Fruit fly (Drosophila melanogaster): Measurements from ENCODE around the gene Ets65A.

Ets65A gene

dm6 chr3L:6082561-6082960 lies 14.9 kb upstream of the Ets65A start, which contains the start of gene CG13293:
Gene CG13293 (plus strand): TSS chr3L:6082883.
- TF ChIP-seq CG9705 (GFP tag; optimal IDR thresholded peaks at IDR 0.05), result no peak
- no peak for TF ChIP-seq HLH106 (tag; optimal IDR thresholded peaks at IDR 0.05)
- TF ChIP-seq N (GFP tag; optimal IDR thresholded peaks at IDR 0.05), result no peak
- TF ChIP-seq Dfd (GFP tag; optimal IDR thresholded peaks at IDR 0.05), result no peak
- no peak for TF ChIP-seq Dif (GFP tag; optimal IDR thresholded peaks at IDR 0.05; ENCODE audit: partially characterized antibody)

DNA sequence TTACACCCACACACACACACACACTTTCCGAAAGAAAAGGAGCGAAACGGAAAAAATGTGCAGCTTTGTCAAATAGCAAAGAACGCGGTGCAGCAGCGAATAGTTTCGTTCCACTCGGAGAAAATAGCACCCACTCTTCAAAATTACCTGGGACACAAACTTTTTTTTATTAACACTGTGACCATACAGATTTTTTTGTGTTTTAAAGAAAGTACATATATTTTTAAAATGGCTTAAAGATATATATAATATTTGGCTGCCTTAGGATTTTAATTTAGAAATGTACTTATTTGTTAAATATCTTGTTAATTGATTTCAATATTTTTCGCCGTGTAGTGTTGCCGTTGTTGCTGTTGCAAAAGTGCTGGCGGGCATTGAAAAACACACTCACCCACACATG lies 13.0 kb upstream of the Ets65A start:
- TF ChIP-seq br (GFP tag; optimal IDR thresholded peaks at IDR 0.05) (no peak), GATAd (GFP tag; optimal IDR thresholded peaks at IDR 0.05) (no peak), sv (GFP tag; optimal IDR thresholded peaks at IDR 0.05) (no peak), dmrt93B (GFP tag; optimal IDR thresholded peaks at IDR 0.05) (no peak), dl (GFP tag; optimal IDR thresholded peaks at IDR 0.05; ENCODE audit: insufficient read depth in 1 of 2, partially characterized antibody in 2 of 2) (no peak), jim (GFP tag; optimal IDR thresholded peaks at IDR 0.05) (no peak), lola (GFP tag; optimal IDR thresholded peaks at IDR 0.05) (no peak), OdsH (GFP tag; optimal IDR thresholded peaks at IDR 0.05) (no peak), h (GFP tag; optimal IDR thresholded peaks at IDR 0.05) (no peak), dsf (GFP tag; optimal IDR thresholded peaks at IDR 0.05; ENCODE audit: borderline replicate concordance) (no peak), Dfd (GFP tag; optimal IDR thresholded peaks at IDR 0.05) (no peak), brk (GFP tag; optimal IDR thresholded peaks at IDR 0.05) (no peak), Dif (GFP tag; optimal IDR thresholded peaks at IDR 0.05; ENCODE audit: partially characterized antibody) (no peak), pan (optimal IDR thresholded peaks at IDR 0.05) (no peak), sage (GFP tag; optimal IDR thresholded peaks at IDR 0.05) (no peak), Hnf4 (GFP tag; optimal IDR thresholded peaks at IDR 0.05) (no peak), fru (GFP tag; optimal IDR thresholded peaks at IDR 0.05) (no peak), woc (GFP tag; optimal IDR thresholded peaks at IDR 0.05) (no peak), usp (GFP tag; optimal IDR thresholded peaks at IDR 0.05) (no peak)

DNA sequence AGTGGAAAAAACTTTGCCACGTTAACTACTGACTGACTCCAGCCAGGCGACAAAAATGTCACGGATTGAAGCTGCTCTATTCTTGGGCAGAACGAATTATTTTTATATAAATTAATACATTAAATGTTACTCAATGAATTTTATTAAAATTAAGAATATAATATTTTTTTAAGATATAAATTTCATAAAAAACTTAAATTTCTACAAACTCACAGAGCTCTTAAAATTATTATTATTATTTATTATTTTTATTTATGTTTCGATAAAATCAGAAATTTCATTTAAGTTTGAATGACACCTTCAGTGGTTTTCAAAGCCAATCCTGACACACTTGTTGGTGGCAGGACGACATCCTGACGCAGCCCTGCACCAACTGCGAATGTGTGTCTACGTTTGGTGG lies 12.3 kb upstream of the Ets65A start:
- no peak for TF ChIP-seq Jra (GFP tag; optimal IDR thresholded peaks at IDR 0.05)
- no peak for TF ChIP-seq GATAd (GFP tag; optimal IDR thresholded peaks at IDR 0.05)
- TF ChIP-seq CG9705 (GFP tag; optimal IDR thresholded peaks at IDR 0.05), result no peak
- TF ChIP-seq Hr83 (GFP tag; optimal IDR thresholded peaks at IDR 0.05; ENCODE audit: poor library complexity, severe bottlenecking), result no peak
- TF ChIP-seq Myc (optimal IDR thresholded peaks at IDR 0.05), result no peak
- TF ChIP-seq Hnf4 (GFP tag; optimal IDR thresholded peaks at IDR 0.05), result no peak
- TF ChIP-seq brk (GFP tag; optimal IDR thresholded peaks at IDR 0.05), result no peak
- no peak for TF ChIP-seq Vsx2 (GFP tag; optimal IDR thresholded peaks at IDR 0.05; ENCODE audit: partially characterized antibody)
- TF ChIP-seq Abd-B (GFP tag; optimal IDR thresholded peaks at IDR 0.05), result no peak
- TF ChIP-seq HLH106 (tag; optimal IDR thresholded peaks at IDR 0.05), result peak; percentile 30
- TF ChIP-seq Mio (GFP tag; optimal IDR thresholded peaks at IDR 0.05), result no peak
- TF ChIP-seq fru (GFP tag; optimal IDR thresholded peaks at IDR 0.05), result no peak
- TF ChIP-seq CrebA (GFP tag; optimal IDR thresholded peaks at IDR 0.05; ENCODE audit: borderline replicate concordance), result no peak
- peak; percentile 21 for TF ChIP-seq h (GFP tag; optimal IDR thresholded peaks at IDR 0.05)
- no peak for TF ChIP-seq Dfd (GFP tag; optimal IDR thresholded peaks at IDR 0.05)
- no peak for TF ChIP-seq pan (optimal IDR thresholded peaks at IDR 0.05)
- no peak for TF ChIP-seq ey (GFP tag; optimal IDR thresholded peaks at IDR 0.05)
- peak; percentile 30 for TF ChIP-seq rgr (GFP tag; optimal IDR thresholded peaks at IDR 0.05)
- no peak for TF ChIP-seq Hr78 (GFP tag; optimal IDR thresholded peaks at IDR 0.05)
- TF ChIP-seq foxo (GFP tag; optimal IDR thresholded peaks at IDR 0.05), result peak in 1 of 2 experiments; percentile 24
- no peak for TF ChIP-seq sage (GFP tag; optimal IDR thresholded peaks at IDR 0.05)
- TF ChIP-seq OdsH (GFP tag; optimal IDR thresholded peaks at IDR 0.05), result peak; percentile 23
- no peak for TF ChIP-seq lola (GFP tag; optimal IDR thresholded peaks at IDR 0.05)
- TF ChIP-seq dmrt93B (GFP tag; optimal IDR thresholded peaks at IDR 0.05), result no peak
- peak; percentile 42 for TF ChIP-seq psq (GFP tag; optimal IDR thresholded peaks at IDR 0.05)
- TF ChIP-seq CG32264 (GFP tag; optimal IDR thresholded peaks at IDR 0.05), result no peak
- TF ChIP-seq woc (GFP tag; optimal IDR thresholded peaks at IDR 0.05), result no peak
- TF ChIP-seq dl (GFP tag; optimal IDR thresholded peaks at IDR 0.05; ENCODE audit: insufficient read depth in 1 of 2, partially characterized antibody in 2 of 2), result no peak
- no peak for TF ChIP-seq jim (GFP tag; optimal IDR thresholded peaks at IDR 0.05)
- TF ChIP-seq N (GFP tag; optimal IDR thresholded peaks at IDR 0.05), result no peak
- no peak for TF ChIP-seq Dif (GFP tag; optimal IDR thresholded peaks at IDR 0.05; ENCODE audit: partially characterized antibody)
- TF ChIP-seq sv (GFP tag; optimal IDR thresholded peaks at IDR 0.05), result no peak
- TF ChIP-seq Rel (GFP tag; optimal IDR thresholded peaks at IDR 0.05), result no peak
- TF ChIP-seq Rel (tag; optimal IDR thresholded peaks at IDR 0.05), result no peak
- TF ChIP-seq tai (GFP tag; optimal IDR thresholded peaks at IDR 0.05), result no peak
- no peak for TF ChIP-seq dsf (GFP tag; optimal IDR thresholded peaks at IDR 0.05; ENCODE audit: borderline replicate concordance)
- no peak for TF ChIP-seq br (GFP tag; optimal IDR thresholded peaks at IDR 0.05)
- no peak for TF ChIP-seq usp (GFP tag; optimal IDR thresholded peaks at IDR 0.05)
- TF ChIP-seq Sp1 (GFP tag; optimal IDR thresholded peaks at IDR 0.05), result peak; percentile 32
